Worm (Caenorhabditis elegans) whole organism, L2 larva: ENCODE data around the gene F57H12.5.
"Not testable (repeated sequence)": the region's sequence is repeated elsewhere in the genome, so short reads cannot be mapped to it uniquely, and the experiment has no call there.

Experiments
- C34F6.9 ChIP-seq: fragments of 150-350 bp; optimal IDR thresholded peaks from 2 replicates; lab custom pipeline; 2014; ENCODE audit warnings: missing biosample characterization, missing genetic modification characterization
- F13H6.1 ChIP-seq: sonication (generic microtip); optimal IDR thresholded peaks from 2 replicates; lab custom pipeline; 2016; ENCODE audit warnings: missing genetic modification characterization, missing compliant biosample characterization
- R02D3.7 ChIP-seq: fragments of 150-350 bp; optimal IDR thresholded peaks from 2 replicates; lab custom pipeline; 2014; ENCODE audit warnings: missing biosample characterization, missing genetic modification characterization
- aly-2 ChIP-seq: fragments of 150-350 bp; optimal IDR thresholded peaks from 2 replicates; lab custom pipeline; 2014; ENCODE audit warnings: missing biosample characterization, missing genetic modification characterization
- crh-2 ChIP-seq: sonication (generic microtip); optimal IDR thresholded peaks from 2 replicates; lab custom pipeline; 2017; ENCODE audit warnings: missing biosample characterization, missing genetic modification characterization
- dmd-4 ChIP-seq: sonication (generic microtip); optimal IDR thresholded peaks from 2 replicates; lab custom pipeline; 2017; ENCODE audit warnings: missing biosample characterization, missing genetic modification characterization
- egl-27 ChIP-seq: sonication (generic microtip); optimal IDR thresholded peaks from 3 replicates; lab custom pipeline; 2017; ENCODE audit warnings: missing biosample characterization, missing genetic modification reagents, missing genetic modification characterization
- fos-1 ChIP-seq: fragments of 150-350 bp; optimal IDR thresholded peaks from 2 replicates; lab custom pipeline; 2014; ENCODE audit warnings: missing biosample characterization, missing genetic modification characterization
- gmeb-1 ChIP-seq: fragments of 150-350 bp; optimal IDR thresholded peaks from 2 replicates; lab custom pipeline; 2014; ENCODE audit warnings: missing biosample characterization, missing genetic modification characterization
- lin-13 ChIP-seq: fragments of 150-350 bp; optimal IDR thresholded peaks from 2 replicates; lab custom pipeline; 2014; ENCODE audit warnings: missing biosample characterization, missing genetic modification reagents, missing genetic modification characterization
- lsy-2 ChIP-seq, 2 experiments: fragments of 150-350 bp in 1 of 2; sonication (generic microtip) in 1 of 2; optimal IDR thresholded peaks; 2 replicates each; lab custom pipeline; 2014 to 2017; ENCODE audit warnings: missing biosample characterization in 2 of 2, missing genetic modification characterization in 2 of 2
- mab-5 ChIP-seq: fragments of 150-350 bp; optimal IDR thresholded peaks from 2 replicates; lab custom pipeline; 2014; ENCODE audit warnings: missing biosample characterization, missing genetic modification characterization
- nhr-10 ChIP-seq: sonication (generic microtip); optimal IDR thresholded peaks from 2 replicates; lab custom pipeline; 2017; ENCODE audit warnings: missing biosample characterization, missing genetic modification characterization
- nhr-11 ChIP-seq: fragments of 150-350 bp; optimal IDR thresholded peaks from 2 replicates; lab custom pipeline; 2014; ENCODE audit warnings: missing biosample characterization, missing genetic modification characterization
- nhr-12 ChIP-seq: fragments of 150-350 bp; optimal IDR thresholded peaks from 2 replicates; lab custom pipeline; 2014; ENCODE audit warnings: missing biosample characterization, missing genetic modification characterization
- nhr-129 ChIP-seq: fragments of 150-350 bp; optimal IDR thresholded peaks from 2 replicates; lab custom pipeline; 2014; ENCODE audit warnings: missing biosample characterization, missing genetic modification characterization
- nhr-21 ChIP-seq: fragments of 150-350 bp; optimal IDR thresholded peaks from 2 replicates; lab custom pipeline; 2014; ENCODE audit warnings: missing biosample characterization, missing genetic modification characterization
- nhr-23 ChIP-seq: fragments of 150-350 bp; optimal IDR thresholded peaks from 2 replicates; lab custom pipeline; 2014; ENCODE audit warnings: missing biosample characterization, missing genetic modification reagents, missing genetic modification characterization
- nhr-25 ChIP-seq: fragments of 150-350 bp; sonication (generic microtip); optimal IDR thresholded peaks from 3 replicates; lab custom pipeline; 2014; ENCODE audit warnings: missing biosample characterization, missing genetic modification characterization
- sem-4 ChIP-seq: fragments of 150-350 bp; optimal IDR thresholded peaks from 2 replicates; lab custom pipeline; 2014; ENCODE audit warnings: missing biosample characterization, missing genetic modification reagents, missing genetic modification characterization
- skn-1 ChIP-seq: sonication (generic microtip); optimal IDR thresholded peaks from 2 replicates; lab custom pipeline; 2017; ENCODE audit warnings: missing biosample characterization, missing genetic modification characterization
- sma-3 ChIP-seq: sonication (generic microtip); optimal IDR thresholded peaks from 2 replicates; lab custom pipeline; 2016; ENCODE audit warnings: missing genetic modification reagents, missing genetic modification characterization, missing compliant biosample characterization
- sma-9 ChIP-seq, 2 experiments: fragments of 150-350 bp in 1 of 2; sonication (generic microtip) in 1 of 2; optimal IDR thresholded peaks; 2 replicates each; lab custom pipeline; 2014 to 2016; ENCODE audit warnings: missing genetic modification characterization in 2 of 2, mild to moderate bottlenecking in 1 of 2, missing biosample characterization in 1 of 2, missing compliant biosample characterization in 1 of 2, missing genetic modification reagents in 1 of 2, moderate library complexity in 1 of 2
- snpc-4 ChIP-seq: fragments of 150-350 bp; optimal IDR thresholded peaks from 2 replicates; lab custom pipeline; 2014; ENCODE audit warnings: missing biosample characterization, missing genetic modification characterization
- unc-55 ChIP-seq: fragments of 150-350 bp; sonication (generic microtip); optimal IDR thresholded peaks from 3 replicates; lab custom pipeline; 2014; ENCODE audit warnings: missing biosample characterization, missing genetic modification reagents, missing genetic modification characterization
- ztf-1 ChIP-seq: fragments of 200-800 bp; sonication (Bioruptor generic); conservative IDR thresholded peaks from 2 replicates; pipeline ENCODE4 v1.3.6; 2022; ENCODE audit warnings: missing genetic modification characterization, missing compliant biosample characterization
- ztf-11 ChIP-seq: sonication (generic microtip); optimal IDR thresholded peaks from 2 replicates; lab custom pipeline; 2017; ENCODE audit warnings: missing biosample characterization, missing genetic modification characterization
- ztf-4 ChIP-seq: fragments of 150-350 bp; optimal IDR thresholded peaks from 2 replicates; lab custom pipeline; 2014; ENCODE audit warnings: missing biosample characterization, missing genetic modification characterization

The F57H12.5 gene

DNA sequence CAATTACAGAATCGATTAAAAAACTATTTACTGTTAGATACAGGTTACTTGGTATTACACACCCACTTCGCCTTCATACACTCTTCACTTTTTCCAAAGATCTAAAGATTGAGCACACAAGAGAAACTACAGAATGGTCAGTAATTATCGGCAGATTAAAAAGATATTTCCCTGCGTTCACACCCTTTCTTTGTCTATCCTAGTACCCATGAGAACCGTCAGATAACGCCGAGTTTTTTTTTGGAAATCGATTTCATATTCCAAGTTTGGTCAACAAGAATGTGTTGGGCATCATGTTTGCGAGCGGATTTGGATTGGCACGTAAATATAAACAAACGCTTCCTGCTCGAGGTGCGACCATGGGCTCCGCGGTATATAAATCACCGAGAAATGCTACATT, 46.7 kb downstream of the F57H12.5 start, which contains the start of gene C26B2.8:
TSS of gene C26B2.8 (plus strand) at position 301 of the 400 bp plus-strand sequence.
- TF ChIP-seq nhr-23 (tag; lab: Kevin White, UChicago), result no peak
- no peak for TF ChIP-seq nhr-10
- no peak for TF ChIP-seq ztf-11 (tag; lab: Kevin White, UChicago)
- no peak for TF ChIP-seq lsy-2 (tag; optimal IDR thresholded peaks at IDR 0.05; lab: Kevin White, UChicago)
- TF ChIP-seq nhr-12, result no peak
- no peak for TF ChIP-seq dmd-4
- no peak for TF ChIP-seq egl-27 (tag; lab: Kevin White, UChicago)
- no peak for TF ChIP-seq crh-2 (tag; lab: Kevin White, UChicago)
- no peak for TF ChIP-seq nhr-25
- TF ChIP-seq ztf-1, result no peak
- TF ChIP-seq nhr-11, result no peak
- TF ChIP-seq snpc-4 (tag; lab: Kevin White, UChicago), result no peak

DNA sequence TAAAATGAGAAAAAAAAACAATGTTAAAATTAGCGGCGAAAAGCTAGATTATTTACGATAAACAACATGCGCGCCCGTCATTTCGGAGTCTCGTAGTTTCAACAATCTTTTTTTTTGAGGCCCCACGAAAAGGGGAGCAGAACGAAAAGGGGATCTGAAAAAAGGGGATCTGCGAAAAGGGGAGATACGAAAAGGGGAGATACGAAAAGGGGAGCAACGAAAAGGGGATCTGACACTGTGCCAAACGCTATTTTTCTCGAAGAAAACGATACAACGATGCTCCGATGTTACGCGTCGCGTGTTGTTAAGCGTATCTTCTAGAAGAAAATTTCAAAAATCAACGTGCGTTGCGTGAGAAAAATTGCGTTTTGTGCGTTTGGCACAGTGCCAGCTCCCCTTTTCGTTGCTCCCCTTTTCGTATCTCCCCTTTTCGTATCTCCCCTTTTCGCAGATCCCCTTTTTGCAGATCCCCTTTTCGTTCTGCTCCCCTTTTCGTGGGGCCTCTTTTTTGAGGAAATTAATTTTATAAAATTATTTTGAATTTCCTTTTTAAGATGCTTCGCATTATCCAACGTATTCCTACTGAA, 48.7 kb downstream of the F57H12.5 start, which contains the start of gene C26B2.7:
TSS of gene C26B2.7 (plus strand) at position 549 of the 587 bp plus-strand sequence.
- TF ChIP-seq gmeb-1 (tag; lab: Kevin White, UChicago) (peak; percentile 67), ztf-4 (tag; lab: Kevin White, UChicago) (peak; percentile 63), crh-2 (tag; lab: Kevin White, UChicago) (peak; percentile 49), F13H6.1 (tag; lab: Kevin White, UChicago) (peak; percentile 84), mab-5 (tag; lab: Kevin White, UChicago) (peak; percentile 25), lsy-2 (tag; optimal IDR thresholded peaks at IDR 0.05; lab: Kevin White, UChicago) (peak; percentile 27 to 73), nhr-129 (tag; lab: Kevin White, UChicago) (peak; percentile 52), fos-1 (tag; lab: Kevin White, UChicago) (peak; percentile 15), sma-3 (GFP tag; lab: Kevin White, UChicago) (peak; percentile 90), lin-13 (GFP tag; lab: Kevin White, UChicago) (peak; percentile 66), nhr-21 (tag; lab: Kevin White, UChicago) (peak; percentile 69), sma-9 (GFP tag; optimal IDR thresholded peaks at IDR 0.05; lab: Kevin White, UChicago) (peak; percentile 77), C34F6.9 (tag; lab: Kevin White, UChicago) (peak; percentile 40), R02D3.7 (tag; lab: Kevin White, UChicago) (peak; percentile 54), unc-55 (GFP tag; lab: Kevin White, UChicago) (peak; percentile 85)
- TF ChIP-seq sma-9 (tag; optimal IDR thresholded peaks at IDR 0.05; lab: Kevin White, UChicago), result not testable (repeated sequence)

DNA sequence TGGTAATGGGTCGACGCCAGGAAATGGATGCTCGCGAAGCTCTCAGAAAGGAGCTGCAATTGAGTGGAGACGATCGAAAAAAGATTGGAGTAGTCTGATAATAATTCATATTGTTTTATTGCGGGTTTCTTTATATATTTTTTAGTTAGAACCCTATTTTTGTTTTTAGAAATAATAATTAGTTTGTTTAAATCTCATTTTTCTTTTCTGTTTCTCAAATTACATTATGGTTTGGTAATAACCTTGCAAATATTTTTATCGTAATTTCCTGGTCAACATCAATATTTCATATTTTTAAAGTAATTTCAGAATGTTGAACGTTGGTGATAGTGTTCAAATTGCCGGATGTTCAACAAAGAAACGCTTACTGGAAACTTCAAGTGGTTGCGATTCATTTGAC, 49.6 kb downstream of the F57H12.5 start, which contains the start of gene elpc-4:
TSS of gene elpc-4 (plus strand) at position 301 of the 400 bp plus-strand sequence.
- TF ChIP-seq nhr-25 (no peak), mab-5 (tag; lab: Kevin White, UChicago) (no peak), lin-13 (GFP tag; lab: Kevin White, UChicago) (no peak), nhr-23 (tag; lab: Kevin White, UChicago) (no peak), aly-2 (tag; lab: Kevin White, UChicago) (no peak), skn-1 (tag; lab: Kevin White, UChicago) (no peak), unc-55 (GFP tag; lab: Kevin White, UChicago) (no peak), crh-2 (tag; lab: Kevin White, UChicago) (no peak), nhr-21 (tag; lab: Kevin White, UChicago) (no peak), sem-4 (tag; lab: Kevin White, UChicago) (no peak)
